Fruit fly (Drosophila melanogaster) whole organism, embryonic: Measurements from ENCODE around the gene CG12081.

ENCODE experiments used
- Ada2b ChIP-seq: fragments of 200-800 bp; sonication (Bioruptor generic); IDR thresholded peaks from 2 replicates; pipeline ENCODE4 v1.3.6; 2022; ENCODE audit warnings: missing biosample characterization, missing genetic modification characterization
- Antp ChIP-seq: fragments of 200-800 bp; sonication (Bioruptor generic); optimal IDR thresholded peaks from 3 replicates; lab custom pipeline; 2016; ENCODE audit warnings: missing biosample characterization, missing genetic modification characterization
- Atf6 ChIP-seq: fragments of 200-800 bp; sonication (Bioruptor generic); IDR thresholded peaks from 2 replicates; pipeline ENCODE4 v1.3.6; 2022; ENCODE audit warnings: missing biosample characterization, missing genetic modification characterization
- Bgb ChIP-seq: fragments of 200-800 bp; sonication (Bioruptor generic); IDR thresholded peaks from 2 replicates; pipeline ENCODE4 v1.3.6; 2022; ENCODE audit warnings: missing biosample characterization, missing genetic modification characterization; ENCODE audit not compliant: partially characterized antibody
- CG10366 ChIP-seq: fragments of 200-800 bp; sonication (Bioruptor generic); IDR thresholded peaks from 2 replicates; pipeline ENCODE4 v1.3.6; 2022; ENCODE audit warnings: missing biosample characterization, missing genetic modification characterization
- CG10431 ChIP-seq: fragments of 200-800 bp; sonication (Bioruptor generic); optimal IDR thresholded peaks from 3 replicates; lab custom pipeline; 2018; ENCODE audit warnings: missing biosample characterization, mild to moderate bottlenecking, missing genetic modification characterization
- CG11247 ChIP-seq: fragments of 200-800 bp; sonication (Bioruptor generic); IDR thresholded peaks from 2 replicates; pipeline ENCODE4 v1.3.6; 2022; ENCODE audit warnings: missing biosample characterization, missing genetic modification characterization
- CG11560 ChIP-seq: fragments of 200-800 bp; sonication (Bioruptor generic); IDR thresholded peaks from 3 replicates; pipeline ENCODE4 v1.3.6; 2022; ENCODE audit warnings: missing biosample characterization, missing genetic modification characterization
- CG12236 ChIP-seq: fragments of 200-800 bp; sonication (Bioruptor generic); optimal IDR thresholded peaks from 2 replicates; lab custom pipeline; 2016; ENCODE audit warnings: missing biosample characterization, missing genetic modification characterization
- CG12744 ChIP-seq: fragments of 200-800 bp; sonication (Bioruptor generic); optimal IDR thresholded peaks from 2 replicates; lab custom pipeline; 2016; ENCODE audit warnings: missing biosample characterization, missing genetic modification characterization
- CG14860 ChIP-seq: fragments of 200-800 bp; sonication (Bioruptor generic); IDR thresholded peaks from 3 replicates; pipeline ENCODE4 v1.3.6; 2022; ENCODE audit warnings: missing biosample characterization, missing genetic modification characterization; ENCODE audit not compliant: partially characterized antibody
- CG17385 ChIP-seq: fragments of 200-800 bp; sonication (Bioruptor generic); optimal IDR thresholded peaks from 3 replicates; lab custom pipeline; 2018; ENCODE audit warnings: missing biosample characterization, mild to moderate bottlenecking, missing genetic modification characterization
- CG17829 ChIP-seq: fragments of 200-800 bp; optimal IDR thresholded peaks from 2 replicates; lab custom pipeline; 2019; ENCODE audit warnings: missing biosample characterization, mild to moderate bottlenecking, missing genetic modification characterization, moderate library complexity
- CG18262 ChIP-seq: fragments of 200-800 bp; optimal IDR thresholded peaks from 3 replicates; lab custom pipeline; 2019; ENCODE audit warnings: missing biosample characterization, mild to moderate bottlenecking, missing genetic modification characterization, moderate library complexity
- CG2889 ChIP-seq: fragments of 200-800 bp; sonication (Bioruptor generic); IDR thresholded peaks from 3 replicates; pipeline ENCODE4 v1.3.6; 2022; ENCODE audit warnings: missing biosample characterization, missing genetic modification characterization
- CG33213 ChIP-seq: fragments of 200-800 bp; sonication (Bioruptor generic); optimal IDR thresholded peaks from 3 replicates; lab custom pipeline; 2016; ENCODE audit warnings: missing biosample characterization, missing genetic modification characterization
- CG34422 ChIP-seq: fragments of 200-800 bp; sonication (Bioruptor generic); IDR thresholded peaks from 3 replicates; pipeline ENCODE4 v1.3.6; 2022; ENCODE audit warnings: missing biosample characterization, missing genetic modification characterization
- CG3838 ChIP-seq: fragments of 200-800 bp; sonication (Bioruptor generic); optimal IDR thresholded peaks from 3 replicates; lab custom pipeline; 2016; ENCODE audit warnings: missing biosample characterization, missing genetic modification characterization
- CG43689 ChIP-seq: fragments of 200-800 bp; sonication (Bioruptor generic); IDR thresholded peaks from 2 replicates; pipeline ENCODE4 v1.3.6; 2022; ENCODE audit warnings: missing biosample characterization, missing genetic modification characterization
- CG5245 ChIP-seq: fragments of 200-800 bp; sonication (Bioruptor generic); optimal IDR thresholded peaks from 3 replicates; lab custom pipeline; 2016; ENCODE audit warnings: missing biosample characterization, missing genetic modification characterization
- CG6689 ChIP-seq: fragments of 200-800 bp; sonication (Bioruptor generic); IDR thresholded peaks from 2 replicates; pipeline ENCODE4 v1.3.6; 2022; ENCODE audit warnings: missing biosample characterization, missing genetic modification characterization
- CG9437 ChIP-seq: fragments of 200-800 bp; sonication (Bioruptor generic); optimal IDR thresholded peaks from 2 replicates; lab custom pipeline; 2018; ENCODE audit warnings: missing biosample characterization, mild to moderate bottlenecking, missing genetic modification characterization
- CG9817 ChIP-seq: fragments of 200-800 bp; sonication (Bioruptor generic); optimal IDR thresholded peaks from 2 replicates; lab custom pipeline; 2018; ENCODE audit warnings: missing biosample characterization, mild to moderate bottlenecking, missing genetic modification characterization, moderate library complexity
- CoRest ChIP-seq: fragments of 200-800 bp; sonication (Bioruptor generic); optimal IDR thresholded peaks from 3 replicates; lab custom pipeline; 2018; ENCODE audit warnings: missing biosample characterization, mild to moderate bottlenecking, missing genetic modification characterization, moderate library complexity
- D ChIP-seq, 2 experiments: fragments of 200-800 bp in 1 of 2; fragments of >200 bp in 1 of 2; sonication (Bioruptor generic) in 1 of 2; optimal IDR thresholded peaks; 2 replicates in 1 of 2; 3 replicates in 1 of 2; lab custom pipeline; 2017; ENCODE audit warnings: mild to moderate bottlenecking in 1 of 2, missing biosample characterization in 1 of 2, missing genetic modification characterization in 1 of 2, missing genetic modification reagents in 1 of 2
- ERR ChIP-seq: fragments of 200-800 bp; sonication (Bioruptor generic); optimal IDR thresholded peaks from 2 replicates; lab custom pipeline; 2016; ENCODE audit warnings: missing biosample characterization, missing genetic modification characterization
- H2.0 ChIP-seq: fragments of 200-800 bp; sonication (Bioruptor generic); IDR thresholded peaks from 2 replicates; pipeline ENCODE4 v1.3.6; 2022; ENCODE audit warnings: missing biosample characterization, missing genetic modification characterization
- HHEX ChIP-seq: fragments of 200-800 bp; sonication (Bioruptor generic); optimal IDR thresholded peaks from 3 replicates; lab custom pipeline; 2017; ENCODE audit warnings: missing biosample characterization, mild to moderate bottlenecking, missing genetic modification characterization, missing genetic modification reagents
- Hsf ChIP-seq: fragments of 200-800 bp; sonication (Bioruptor generic); optimal IDR thresholded peaks from 3 replicates; lab custom pipeline; 2016; ENCODE audit warnings: missing biosample characterization, missing genetic modification characterization
- Lhr ChIP-seq: fragments of 200-800 bp; sonication (Bioruptor generic); optimal IDR thresholded peaks from 3 replicates; lab custom pipeline; 2017; ENCODE audit warnings: mild to moderate bottlenecking, missing biosample characterization, missing genetic modification reagents, missing genetic modification characterization
- Mad ChIP-seq: fragments of 200-800 bp; sonication (Bioruptor generic); optimal IDR thresholded peaks from 2 replicates; lab custom pipeline; 2016; ENCODE audit warnings: missing biosample characterization, missing genetic modification characterization
- Mrtf ChIP-seq: fragments of 200-800 bp; sonication (Bioruptor generic); IDR thresholded peaks from 3 replicates; pipeline ENCODE4 v1.3.6; 2022; ENCODE audit warnings: missing biosample characterization, missing genetic modification characterization
- NFAT ChIP-seq: fragments of 200-800 bp; sonication (Bioruptor generic); IDR thresholded peaks from 2 replicates; pipeline ENCODE4 v1.3.6; 2022; ENCODE audit warnings: missing biosample characterization, missing genetic modification characterization
- Oli ChIP-seq: fragments of 200-800 bp; sonication (Bioruptor generic); optimal IDR thresholded peaks from 2 replicates; lab custom pipeline; 2018; ENCODE audit warnings: missing biosample characterization, mild to moderate bottlenecking, missing genetic modification characterization, moderate library complexity
- Xbp1 ChIP-seq: fragments of 200-800 bp; sonication (Bioruptor generic); optimal IDR thresholded peaks from 3 replicates; lab custom pipeline; 2016; ENCODE audit warnings: missing biosample characterization, mild to moderate bottlenecking, missing genetic modification characterization
- Xrp1 ChIP-seq: fragments of 200-800 bp; sonication (Bioruptor generic); IDR thresholded peaks from 2 replicates; pipeline ENCODE4 v1.3.6; 2022; ENCODE audit warnings: missing biosample characterization, missing genetic modification characterization
- ara ChIP-seq: fragments of 200-800 bp; sonication (Bioruptor generic); IDR thresholded peaks from 2 replicates; pipeline ENCODE4 v1.3.6; 2022; ENCODE audit warnings: missing biosample characterization, missing genetic modification characterization
- br ChIP-seq: fragments of >200 bp; optimal IDR thresholded peaks from 2 replicates; lab custom pipeline; 2017
- cad ChIP-seq: fragments of >200 bp; optimal IDR thresholded peaks from 2 replicates; lab custom pipeline; 2017; ENCODE audit warnings: missing biosample characterization, missing genetic modification characterization
- croc ChIP-seq: fragments of 200-800 bp; sonication (Bioruptor generic); conservative IDR thresholded peaks from 3 replicates; pipeline ENCODE4 v1.3.6; 2022; ENCODE audit warnings: missing biosample characterization, missing genetic modification characterization
- gsb-n ChIP-seq: fragments of 200-800 bp; sonication (Bioruptor generic); optimal IDR thresholded peaks from 3 replicates; lab custom pipeline; 2018; ENCODE audit warnings: missing biosample characterization, mild to moderate bottlenecking, missing genetic modification characterization
- her ChIP-seq: fragments of 200-800 bp; sonication (Bioruptor generic); optimal IDR thresholded peaks from 2 replicates; lab custom pipeline; 2016; ENCODE audit warnings: missing biosample characterization, missing genetic modification characterization
- jumu ChIP-seq: fragments of 200-800 bp; sonication (Bioruptor generic); optimal IDR thresholded peaks from 3 replicates; lab custom pipeline; 2016; ENCODE audit warnings: missing biosample characterization, missing genetic modification characterization
- kni ChIP-seq: fragments of 200-800 bp; sonication (Bioruptor generic); optimal IDR thresholded peaks from 3 replicates; lab custom pipeline; 2017; ENCODE audit warnings: mild to moderate bottlenecking, missing biosample characterization, missing genetic modification reagents, missing genetic modification characterization
- org-1 ChIP-seq: fragments of 200-800 bp; sonication (Bioruptor generic); optimal IDR thresholded peaks from 2 replicates; lab custom pipeline; 2017; ENCODE audit warnings: missing biosample characterization, missing genetic modification characterization
- repo ChIP-seq: fragments of 200-800 bp; sonication (Bioruptor generic); optimal IDR thresholded peaks from 2 replicates; lab custom pipeline; 2016; ENCODE audit warnings: missing biosample characterization, missing genetic modification characterization
- row ChIP-seq: fragments of 200-800 bp; sonication (Bioruptor generic); IDR thresholded peaks from 3 replicates; pipeline ENCODE4 v1.3.6; 2022; ENCODE audit warnings: missing biosample characterization, missing genetic modification characterization
- tll ChIP-seq, 2 experiments: fragments of 200-800 bp in 1 of 2; fragments of >200 bp in 1 of 2; sonication (Bioruptor generic) in 1 of 2; optimal IDR thresholded peaks; 2 replicates each; lab custom pipeline; 2017 to 2019; ENCODE audit warnings: missing biosample characterization in 2 of 2, missing genetic modification characterization in 2 of 2, mild to moderate bottlenecking in 1 of 2, moderate library complexity in 1 of 2
- vvl ChIP-seq: fragments of 200-800 bp; sonication (Bioruptor generic); IDR thresholded peaks from 2 replicates; pipeline ENCODE4 v1.3.6; 2022; ENCODE audit warnings: missing biosample characterization, missing genetic modification characterization
- wdn ChIP-seq: fragments of 200-800 bp; sonication (Bioruptor generic); IDR thresholded peaks from 2 replicates; pipeline ENCODE4 v1.3.6; 2022; ENCODE audit warnings: missing biosample characterization, missing genetic modification characterization
- zfh1 ChIP-seq: fragments of 200-800 bp; sonication (Bioruptor generic); IDR thresholded peaks from 3 replicates; pipeline ENCODE4 v1.3.6; 2022; ENCODE audit warnings: missing biosample characterization, missing genetic modification characterization

The CG12081 gene

DNA sequence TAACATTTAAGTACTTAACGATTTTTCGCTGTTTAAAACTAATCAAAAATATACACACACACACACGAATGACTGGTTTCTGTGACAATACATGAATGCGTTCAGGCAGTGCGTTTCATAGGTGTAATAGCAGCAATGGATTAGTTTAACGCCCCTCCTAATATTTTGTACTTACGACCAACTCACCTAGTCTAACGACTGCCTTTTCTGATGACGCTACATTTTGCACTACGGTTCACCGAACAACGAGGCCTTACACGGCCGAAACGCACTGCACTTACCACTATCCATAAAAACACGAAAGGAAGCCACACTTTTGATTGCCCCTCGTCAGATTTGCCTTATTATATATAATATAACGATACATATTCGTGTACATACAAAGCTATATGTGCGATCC, 12.6 kb downstream of the CG12081 start (continued):
- TF ChIP-seq CG18262 (tag; lab: Kevin White, UChicago) (peak; percentile 40), cad (GFP tag; lab: Kevin White, UChicago) (no peak), CG17829 (tag; lab: Kevin White, UChicago) (peak; percentile 33), D (optimal IDR thresholded peaks at IDR 0.05; lab: Kevin White, UChicago) (no peak), D (GFP tag; optimal IDR thresholded peaks at IDR 0.05; lab: Kevin White, UChicago) (no peak), Xbp1 (GFP tag; lab: Kevin White, UChicago) (peak; percentile 38), CG11247 (GFP tag; lab: Robert Waterston, UW) (0 out of 2 replicates have a peak, but pooled peaks have one; percentile 28), CG5245 (GFP tag; lab: Kevin White, UChicago) (peak; percentile 14), CG12236 (GFP tag; lab: Kevin White, UChicago) (no peak), row (GFP tag; lab: Robert Waterston, UW) (peak; percentile 51; the same call in 2 of the 3 replicates), CG2889 (GFP tag; lab: Robert Waterston, UW) (0 out of 3 replicates have a peak, but pooled peaks have one; percentile 6), kni (GFP tag; lab: Kevin White, UChicago) (no peak), Ada2b (GFP tag; lab: Robert Waterston, UW) (peak; percentile 45), tll (GFP tag; optimal IDR thresholded peaks at IDR 0.05; lab: Kevin White, UChicago) (no peak), CG17385 (no peak), CoRest (tag; lab: Kevin White, UChicago) (no peak), Mad (GFP tag; lab: Kevin White, UChicago) (no peak), CG10366 (GFP tag; lab: Robert Waterston, UW) (peak; percentile 20; the same call in 1 of the 2 replicates), wdn (GFP tag; lab: Robert Waterston, UW) (0 out of 2 replicates have a peak, but pooled peaks have one; percentile 11), jumu (no peak), Oli (tag; lab: Kevin White, UChicago) (peak; percentile 47), CG10431 (GFP tag; lab: Kevin White, UChicago) (no peak), org-1 (GFP tag; lab: Kevin White, UChicago) (peak; percentile 21), CG12744 (GFP tag; lab: Kevin White, UChicago) (no peak), CG6689 (GFP tag; lab: Robert Waterston, UW) (peak; percentile 20; the same call in 1 of the 2 replicates), HHEX (GFP tag; lab: Kevin White, UChicago) (peak; percentile 40), CG33213 (GFP tag; lab: Kevin White, UChicago) (no peak), vvl (GFP tag; lab: Robert Waterston, UW) (peak; percentile 57; the same call in 1 of the 2 replicates), ara (GFP tag; lab: Robert Waterston, UW) (peak; percentile 34; the same call in 1 of the 2 replicates), CG14860 (GFP tag; lab: Robert Waterston, UW) (no peak), Mrtf (GFP tag; lab: Robert Waterston, UW) (peak; percentile 30; the same call in 1 of the 3 replicates), Bgb (GFP tag; lab: Robert Waterston, UW) (no peak), NFAT (GFP tag; lab: Robert Waterston, UW) (no peak), gsb-n (tag; lab: Kevin White, UChicago) (no peak), ERR (no peak), CG9817 (tag; lab: Kevin White, UChicago) (peak; percentile 16), Atf6 (no peak), CG9437 (no peak), Hsf (peak; percentile 23), zfh1 (GFP tag; lab: Robert Waterston, UW) (peak; percentile 63), croc (GFP tag; lab: Robert Waterston, UW) (peak; percentile 45; the same call in 1 of the 3 replicates), Lhr (GFP tag; lab: Kevin White, UChicago) (no peak), repo (no peak), CG3838 (no peak), CG34422 (GFP tag; lab: Robert Waterston, UW) (0 out of 3 replicates have a peak, but pooled peaks have one; percentile 34), H2.0 (peak; percentile 49; the same call in 1 of the 2 replicates), her (GFP tag; lab: Kevin White, UChicago) (no peak), br (no peak), CG43689 (GFP tag; lab: Robert Waterston, UW) (0 out of 2 replicates have a peak, but pooled peaks have one; percentile 12), Antp (GFP tag; lab: Kevin White, UChicago) (peak; percentile 39), CG11560 (tag; lab: Robert Waterston, UW) (no peak), Xrp1 (GFP tag; lab: Robert Waterston, UW) (peak; percentile 57; the same call in 1 of the 2 replicates)
